Worm (Caenorhabditis elegans): Measurements from ENCODE around the gene F46B6.12.

ce11 chrV:9729462-9730162 is 46.0 kb downstream of the F46B6.12 start, which contains the start of the genes aagr-3 and drap-1:
- TF ChIP-seq nhr-12 (tag; optimal IDR thresholded peaks at IDR 0.05) (no peak), nhr-11 (tag; optimal IDR thresholded peaks at IDR 0.05) (no peak), aly-2 (tag; optimal IDR thresholded peaks at IDR 0.05) (no peak), fos-1 (tag; optimal IDR thresholded peaks at IDR 0.05) (no peak), lin-15B (tag; optimal IDR thresholded peaks at IDR 0.05) (peak; percentile 71)

Measured in whole organism, L3 larva.